Worm (Caenorhabditis elegans): ENCODE data around the gene ZK250.13.

ce11 chrII:1897936-1898335, 41.6 kb downstream of the ZK250.13 start, which contains the start of gene C46F9.6:
- TF ChIP-seq pha-4 (tag; optimal IDR thresholded peaks at IDR 0.05) (no peak), lin-39 (tag; optimal IDR thresholded peaks at IDR 0.05) (no peak), nhr-76 (tag; optimal IDR thresholded peaks at IDR 0.05) (no peak)
